Fruit fly (Drosophila melanogaster) whole organism, embryonic: ENCODE measurements around the gene CG7179.
A peak's percentile ranks its signal among the peaks of the same experiment; 100 is the strongest.

Experiments
- Atf6 ChIP-seq: fragments of 200-800 bp; sonication (Bioruptor generic); IDR thresholded peaks from 2 replicates; pipeline ENCODE4 v1.3.6; 2022; ENCODE audit warnings: missing biosample characterization, missing genetic modification characterization
- Bgb ChIP-seq: fragments of 200-800 bp; sonication (Bioruptor generic); IDR thresholded peaks from 2 replicates; pipeline ENCODE4 v1.3.6; 2022; ENCODE audit warnings: missing biosample characterization, missing genetic modification characterization; ENCODE audit not compliant: partially characterized antibody
- BtbVII ChIP-seq: fragments of 200-800 bp; sonication (Bioruptor generic); optimal IDR thresholded peaks from 3 replicates; lab custom pipeline; 2017; ENCODE audit warnings: missing biosample characterization, mild to moderate bottlenecking, missing genetic modification characterization
- CG10979 ChIP-seq: fragments of 200-800 bp; sonication (Bioruptor generic); optimal IDR thresholded peaks from 2 replicates; lab custom pipeline; 2018; ENCODE audit warnings: missing biosample characterization, mild to moderate bottlenecking, missing genetic modification characterization, moderate library complexity
- CG12155 ChIP-seq: fragments of 200-800 bp; sonication (Bioruptor generic); optimal IDR thresholded peaks from 3 replicates; lab custom pipeline; 2016; ENCODE audit warnings: missing biosample characterization, missing genetic modification characterization
- CG12299 ChIP-seq: fragments of 200-800 bp; sonication (Bioruptor generic); optimal IDR thresholded peaks from 2 replicates; lab custom pipeline; 2018; ENCODE audit warnings: missing biosample characterization, mild to moderate bottlenecking, missing genetic modification characterization
- CG13894 ChIP-seq: fragments of 200-800 bp; sonication (Bioruptor generic); optimal IDR thresholded peaks from 3 replicates; lab custom pipeline; 2018; ENCODE audit warnings: missing biosample characterization, mild to moderate bottlenecking, missing genetic modification characterization, moderate library complexity
- CG14014 ChIP-seq: fragments of 200-800 bp; sonication (Bioruptor generic); IDR thresholded peaks from 2 replicates; pipeline ENCODE4 v1.3.6; 2022; ENCODE audit warnings: missing biosample characterization, missing genetic modification characterization
- CG17912 ChIP-seq: fragments of 200-800 bp; sonication (Bioruptor generic); optimal IDR thresholded peaks from 2 replicates; lab custom pipeline; 2018; ENCODE audit warnings: missing biosample characterization, mild to moderate bottlenecking, missing genetic modification characterization
- CG2199 ChIP-seq: fragments of 200-800 bp; sonication (Bioruptor generic); IDR thresholded peaks from 3 replicates; pipeline ENCODE4 v1.3.6; 2022; ENCODE audit warnings: missing biosample characterization, missing genetic modification characterization
- CG2889 ChIP-seq: fragments of 200-800 bp; sonication (Bioruptor generic); IDR thresholded peaks from 3 replicates; pipeline ENCODE4 v1.3.6; 2022; ENCODE audit warnings: missing biosample characterization, missing genetic modification characterization
- CG3163 ChIP-seq: fragments of 200-800 bp; sonication (Bioruptor generic); optimal IDR thresholded peaks from 3 replicates; lab custom pipeline; 2016; ENCODE audit warnings: missing biosample characterization, missing genetic modification characterization
- CG6791 ChIP-seq: fragments of 200-800 bp; sonication (Bioruptor generic); IDR thresholded peaks from 3 replicates; pipeline ENCODE4 v1.3.6; 2022; ENCODE audit warnings: missing biosample characterization, missing genetic modification characterization; ENCODE audit not compliant: partially characterized antibody
- CG6813 ChIP-seq: fragments of 200-800 bp; sonication (Bioruptor generic); optimal IDR thresholded peaks from 2 replicates; lab custom pipeline; 2017; ENCODE audit warnings: missing biosample characterization, missing genetic modification characterization, mild to moderate bottlenecking, moderate library complexity, missing genetic modification reagents
- CG7786 ChIP-seq: fragments of 200-800 bp; sonication (Bioruptor generic); optimal IDR thresholded peaks from 2 replicates; lab custom pipeline; 2016; ENCODE audit warnings: missing biosample characterization, missing genetic modification characterization
- Dbx ChIP-seq: fragments of 200-800 bp; sonication (Bioruptor generic); IDR thresholded peaks from 3 replicates; pipeline ENCODE4 v1.3.6; 2022; ENCODE audit warnings: missing biosample characterization, missing genetic modification characterization
- Deaf1 ChIP-seq: fragments of 200-800 bp; optimal IDR thresholded peaks from 3 replicates; lab custom pipeline; 2019; ENCODE audit warnings: missing biosample characterization, mild to moderate bottlenecking, missing genetic modification characterization, moderate library complexity
- E2f1 ChIP-seq: fragments of 200-800 bp; sonication (Bioruptor generic); IDR thresholded peaks from 2 replicates; pipeline ENCODE4 v1.3.6; 2022; ENCODE audit warnings: missing biosample characterization, missing genetic modification characterization
- Eip74EF ChIP-seq, 2 experiments: fragments of 200-800 bp in 1 of 2; fragments of >200 bp in 1 of 2; sonication (Bioruptor generic) in 1 of 2; optimal IDR thresholded peaks; 2 replicates each; lab custom pipeline; 2017 to 2019; ENCODE audit warnings: missing biosample characterization in 2 of 2, missing genetic modification characterization in 2 of 2, mild to moderate bottlenecking in 1 of 2, moderate library complexity in 1 of 2
- Hand ChIP-seq: fragments of 200-800 bp; sonication (Bioruptor generic); optimal IDR thresholded peaks from 2 replicates; lab custom pipeline; 2017; ENCODE audit warnings: mild to moderate bottlenecking, missing biosample characterization, missing genetic modification reagents, missing genetic modification characterization
- HmgD ChIP-seq: fragments of 200-800 bp; sonication (Bioruptor generic); optimal IDR thresholded peaks from 3 replicates; lab custom pipeline; 2016; ENCODE audit warnings: missing biosample characterization, missing genetic modification characterization
- Lpt ChIP-seq: fragments of >200 bp; optimal IDR thresholded peaks from 2 replicates; lab custom pipeline; 2018; ENCODE audit warnings: missing biosample characterization, missing genetic modification characterization
- MBD-R2 ChIP-seq: fragments of 200-800 bp; sonication (Bioruptor generic); IDR thresholded peaks from 2 replicates; pipeline ENCODE4 v1.3.6; 2022; ENCODE audit warnings: missing biosample characterization, missing genetic modification characterization
- Opbp ChIP-seq: fragments of 200-800 bp; sonication (Bioruptor generic); IDR thresholded peaks from 3 replicates; pipeline ENCODE4 v1.3.6; 2022; ENCODE audit warnings: missing biosample characterization, missing genetic modification characterization; ENCODE audit not compliant: partially characterized antibody
- cg ChIP-seq: fragments of 200-800 bp; sonication (Bioruptor generic); optimal IDR thresholded peaks from 3 replicates; lab custom pipeline; 2019; ENCODE audit warnings: missing biosample characterization, mild to moderate bottlenecking, missing genetic modification characterization, moderate library complexity
- chinmo ChIP-seq: fragments of 200-800 bp; sonication (Bioruptor generic); IDR thresholded peaks from 4 replicates; pipeline ENCODE4 v1.3.6; 2022; ENCODE audit warnings: missing biosample characterization, missing genetic modification characterization; ENCODE audit not compliant: partially characterized antibody
- chm ChIP-seq: fragments of 200-800 bp; sonication (Bioruptor generic); IDR thresholded peaks from 2 replicates; pipeline ENCODE4 v1.3.6; 2022; ENCODE audit warnings: missing biosample characterization, missing genetic modification characterization
- ci ChIP-seq: fragments of 200-800 bp; sonication (Bioruptor generic); IDR thresholded peaks from 3 replicates; pipeline ENCODE4 v1.3.6; 2022; ENCODE audit warnings: missing biosample characterization, missing genetic modification characterization
- danr ChIP-seq: fragments of 200-800 bp; sonication (Bioruptor generic); IDR thresholded peaks from 2 replicates; pipeline ENCODE4 v1.3.6; 2022; ENCODE audit warnings: missing biosample characterization, missing genetic modification characterization
- ewg ChIP-seq: fragments of 200-800 bp; sonication (Bioruptor generic); optimal IDR thresholded peaks from 3 replicates; lab custom pipeline; 2017; ENCODE audit warnings: mild to moderate bottlenecking, missing biosample characterization, missing genetic modification reagents, missing genetic modification characterization
- eyg ChIP-seq: fragments of 200-800 bp; sonication (Bioruptor generic); optimal IDR thresholded peaks from 3 replicates; lab custom pipeline; 2016; ENCODE audit warnings: missing biosample characterization, missing genetic modification characterization
- fd96Cb ChIP-seq: fragments of 200-800 bp; sonication (Bioruptor generic); optimal IDR thresholded peaks from 2 replicates; lab custom pipeline; 2018; ENCODE audit warnings: missing biosample characterization, mild to moderate bottlenecking, missing genetic modification characterization, moderate library complexity
- gfzf ChIP-seq: fragments of 200-800 bp; sonication (Bioruptor generic); optimal IDR thresholded peaks from 2 replicates; lab custom pipeline; 2016; ENCODE audit warnings: missing biosample characterization, mild to moderate bottlenecking, missing genetic modification characterization, moderate library complexity
- gro ChIP-seq: fragments of 200-800 bp; sonication (Bioruptor generic); optimal IDR thresholded peaks from 2 replicates; lab custom pipeline; 2016; ENCODE audit warnings: missing biosample characterization, missing genetic modification characterization
- gt ChIP-seq: fragments of 200-800 bp; sonication (Bioruptor generic); IDR thresholded peaks from 2 replicates; pipeline ENCODE4 v1.3.6; 2022; ENCODE audit warnings: missing biosample characterization, missing genetic modification characterization
- pho ChIP-seq: fragments of 200-800 bp; sonication (Bioruptor generic); optimal IDR thresholded peaks from 2 replicates; lab custom pipeline; 2016; ENCODE audit warnings: missing biosample characterization, missing genetic modification characterization
- ranshi ChIP-seq: fragments of 200-800 bp; sonication (Bioruptor generic); IDR thresholded peaks from 2 replicates; pipeline ENCODE4 v1.3.6; 2022; ENCODE audit warnings: missing biosample characterization, missing genetic modification characterization
- schlank ChIP-seq: fragments of 200-800 bp; sonication (Bioruptor generic); optimal IDR thresholded peaks from 2 replicates; lab custom pipeline; 2018; ENCODE audit warnings: missing biosample characterization, mild to moderate bottlenecking, missing genetic modification characterization
- sd ChIP-seq: fragments of 200-800 bp; sonication (Bioruptor generic); optimal IDR thresholded peaks from 3 replicates; lab custom pipeline; 2018; ENCODE audit warnings: missing biosample characterization, mild to moderate bottlenecking, missing genetic modification characterization, moderate library complexity
- sens ChIP-seq: fragments of 200-800 bp; sonication (Bioruptor generic); peaks from one replicate; lab custom pipeline; 2016; ENCODE audit warnings: missing biosample characterization, missing genetic modification characterization
- shn ChIP-seq: fragments of 200-800 bp; sonication (Bioruptor generic); optimal IDR thresholded peaks from 3 replicates; lab custom pipeline; 2016; ENCODE audit warnings: missing biosample characterization, missing genetic modification characterization
- slbo ChIP-seq: fragments of 200-800 bp; sonication (Bioruptor generic); IDR thresholded peaks from 2 replicates; pipeline ENCODE4 v1.3.6; 2022; ENCODE audit warnings: missing biosample characterization, missing genetic modification characterization
- sob ChIP-seq: fragments of 200-800 bp; sonication (Bioruptor generic); IDR thresholded peaks from 2 replicates; pipeline ENCODE4 v1.3.6; 2022; ENCODE audit warnings: missing biosample characterization, missing genetic modification characterization
- sug ChIP-seq: fragments of 200-800 bp; optimal IDR thresholded peaks from 2 replicates; lab custom pipeline; 2019; ENCODE audit warnings: missing biosample characterization, mild to moderate bottlenecking, missing genetic modification characterization, moderate library complexity
- unc-4 ChIP-seq: fragments of 200-800 bp; sonication (Bioruptor generic); IDR thresholded peaks from 2 replicates; pipeline ENCODE4 v1.3.6; 2022; ENCODE audit warnings: missing biosample characterization, missing genetic modification characterization; ENCODE audit not compliant: partially characterized antibody
- unpg ChIP-seq: fragments of 200-800 bp; sonication (Bioruptor generic); optimal IDR thresholded peaks from 3 replicates; lab custom pipeline; 2018; ENCODE audit warnings: missing biosample characterization, mild to moderate bottlenecking, missing genetic modification characterization, moderate library complexity
- usp ChIP-seq: fragments of >200 bp; optimal IDR thresholded peaks from 2 replicates; lab custom pipeline; 2017; ENCODE audit warnings: missing biosample characterization, missing genetic modification characterization
- yki ChIP-seq: fragments of >200 bp; optimal IDR thresholded peaks from 3 replicates; lab custom pipeline; 2018

The CG7179 gene

dm6 chr2L:7810519-7810918, 32.7 kb upstream of the CG7179 start, which contains the start of gene Cdc14 (continued):
- TF ChIP-seq unpg (GFP tag; lab: Kevin White, UChicago): peak; percentile 30

DNA sequence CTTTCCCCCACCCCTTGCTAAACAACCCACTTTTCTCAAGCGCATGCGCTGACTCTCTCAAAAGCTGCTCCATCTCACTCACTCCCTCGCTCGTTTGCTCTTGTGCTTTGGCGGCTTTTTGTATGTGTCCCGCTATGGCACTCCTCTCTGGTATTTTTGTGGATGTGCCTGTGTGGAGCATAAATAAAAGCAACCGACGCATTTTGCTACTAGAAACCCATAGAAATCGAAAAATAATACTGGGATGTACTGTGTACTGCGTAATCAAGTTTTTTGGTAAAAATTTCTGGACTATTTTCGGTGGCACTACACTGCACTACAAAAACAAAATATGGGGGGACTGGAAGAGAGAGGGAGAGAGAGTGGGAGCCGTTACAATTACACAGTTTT, 31.9 kb upstream of the CG7179 start:
- TF ChIP-seq yki (lab: Kevin White, UChicago) (peak; percentile 28), CG2199 (GFP tag; lab: Robert Waterston, UW) (peak; percentile 88; the same call in 2 of the 3 replicates), ranshi (GFP tag; lab: Robert Waterston, UW) (peak; percentile 17; the same call in 1 of the 2 replicates), Hand (GFP tag; lab: Kevin White, UChicago) (peak; percentile 12), Opbp (GFP tag; lab: Robert Waterston, UW) (peak; percentile 32; the same call in 1 of the 3 replicates), Eip74EF (GFP tag; optimal IDR thresholded peaks at IDR 0.05; lab: Kevin White, UChicago) (no peak), unc-4 (GFP tag; lab: Robert Waterston, UW) (peak; percentile 17; the same call in 1 of the 2 replicates), gfzf (GFP tag; lab: Kevin White, UChicago) (peak; percentile 67), BtbVII (GFP tag; lab: Kevin White, UChicago) (no peak), CG6791 (GFP tag; lab: Robert Waterston, UW) (0 out of 3 replicates have a peak, but pooled peaks have one; percentile 32), slbo (GFP tag; lab: Robert Waterston, UW) (0 out of 2 replicates have a peak, but pooled peaks have one; percentile 10), fd96Cb (tag; lab: Kevin White, UChicago) (no peak), HmgD (GFP tag; lab: Kevin White, UChicago) (peak; percentile 61), sens (GFP tag; lab: Kevin White, UChicago) (peak; percentile 91), Bgb (GFP tag; lab: Robert Waterston, UW) (peak; percentile 61; the same call in 1 of the 2 replicates), shn (GFP tag; lab: Kevin White, UChicago) (no peak), MBD-R2 (GFP tag; lab: Robert Waterston, UW) (peak; percentile 34; the same call in 1 of the 2 replicates), CG17912 (GFP tag; lab: Kevin White, UChicago) (peak; percentile 45), usp (GFP tag; lab: Kevin White, UChicago) (no peak), CG3163 (GFP tag; lab: Kevin White, UChicago) (peak; percentile 66), gro (peak; percentile 57), ci (GFP tag; lab: Robert Waterston, UW) (peak; percentile 60; the same call in 1 of the 3 replicates), pho (GFP tag; lab: Kevin White, UChicago) (peak; percentile 22), danr (GFP tag; lab: Robert Waterston, UW) (no peak), CG14014 (GFP tag; lab: Robert Waterston, UW) (peak; percentile 19; the same call in 1 of the 2 replicates), gt (GFP tag; lab: Robert Waterston, UW) (no peak), sob (GFP tag; lab: Robert Waterston, UW) (0 out of 2 replicates have a peak, but pooled peaks have one; percentile 25), chm (GFP tag; lab: Robert Waterston, UW) (peak; percentile 45; the same call in 1 of the 2 replicates), ewg (GFP tag; lab: Kevin White, UChicago) (peak; percentile 97), E2f1 (GFP tag; lab: Robert Waterston, UW) (no peak; the same call in 1 of the 2 replicates), sd (tag; lab: Kevin White, UChicago) (peak; percentile 98), CG12155 (GFP tag; lab: Kevin White, UChicago) (no peak), Dbx (peak; percentile 62; the same call in 2 of the 3 replicates), sug (tag; lab: Kevin White, UChicago) (peak; percentile 39), CG6813 (GFP tag; lab: Kevin White, UChicago) (peak; percentile 58), CG10979 (tag; lab: Kevin White, UChicago) (no peak), chinmo (GFP tag; lab: Robert Waterston, UW) (peak; percentile 99; the same call in 3 of the 4 replicates), eyg (GFP tag; lab: Kevin White, UChicago) (peak; percentile 39), schlank (tag; lab: Kevin White, UChicago) (no peak), Deaf1 (tag; lab: Kevin White, UChicago) (peak; percentile 18), Lpt (no peak), CG12299 (tag; lab: Kevin White, UChicago) (no peak), CG2889 (GFP tag; lab: Robert Waterston, UW) (peak; percentile 29; the same call in 1 of the 3 replicates), CG13894 (tag; lab: Kevin White, UChicago) (peak; percentile 61), Atf6 (peak; percentile 58; the same call in 1 of the 2 replicates), cg (GFP tag; lab: Kevin White, UChicago) (peak; percentile 92), CG7786 (peak; percentile 10)
